Worm (Caenorhabditis elegans) whole organism, L1 larva: ENCODE measurements around the gene gas-1.
A peak's percentile ranks its signal among the peaks of the same experiment; 100 is the strongest.

Experiments
- C16A3.4 ChIP-seq: fragments of 150-350 bp; optimal IDR thresholded peaks from 2 replicates; lab custom pipeline; 2014; ENCODE audit warnings: missing biosample characterization, missing genetic modification characterization
- alr-1 ChIP-seq: fragments of 200-800 bp; sonication (Bioruptor generic); optimal IDR thresholded peaks from 2 replicates; lab custom pipeline; 2018; ENCODE audit warnings: borderline replicate concordance, mild to moderate bottlenecking, missing genetic modification characterization, missing compliant biosample characterization
- aly-2 ChIP-seq: fragments of 150-350 bp; optimal IDR thresholded peaks from 2 replicates; lab custom pipeline; 2014; ENCODE audit warnings: missing biosample characterization, missing genetic modification characterization
- ama-1 ChIP-seq: fragments of 150-350 bp; optimal IDR thresholded peaks from 2 replicates; lab custom pipeline; 2014
- ceh-63 ChIP-seq: fragments of 200-800 bp; sonication (Bioruptor generic); optimal IDR thresholded peaks from 2 replicates; lab custom pipeline; 2018; ENCODE audit warnings: mild to moderate bottlenecking, missing genetic modification characterization, missing compliant biosample characterization
- ceh-82 ChIP-seq, 3 experiments: fragments of 150-350 bp in 1 of 3; sonication (generic microtip) in 2 of 3; optimal IDR thresholded peaks; 2 replicates each; lab custom pipeline; 2014 to 2017; ENCODE audit warnings: missing biosample characterization in 3 of 3, missing genetic modification characterization in 3 of 3
- ceh-88 ChIP-seq: fragments of 200-800 bp; sonication (Bioruptor generic); IDR thresholded peaks from 2 replicates; pipeline ENCODE4 v1.3.6; 2022; ENCODE audit warnings: missing genetic modification characterization, missing compliant biosample characterization
- ceh-90 ChIP-seq: sonication (generic microtip); optimal IDR thresholded peaks from 2 replicates; lab custom pipeline; 2016; ENCODE audit warnings: missing genetic modification characterization, missing compliant biosample characterization
- ces-1 ChIP-seq: fragments of 150-350 bp; optimal IDR thresholded peaks from 2 replicates; lab custom pipeline; 2014; ENCODE audit warnings: missing biosample characterization, missing genetic modification reagents, missing genetic modification characterization
- dsc-1 ChIP-seq: sonication (generic microtip); optimal IDR thresholded peaks from 2 replicates; lab custom pipeline; 2016; ENCODE audit warnings: mild to moderate bottlenecking, missing genetic modification characterization, missing compliant biosample characterization
- efl-1 ChIP-seq, 4 experiments: fragments of 150-350 bp; optimal IDR thresholded peaks in 3 of 4; peaks in 1 of 4; 1 replicate in 1 of 4; 2 replicates in 3 of 4; lab custom pipeline; 2014; ENCODE audit warnings: missing biosample characterization in 2 of 4, missing genetic modification characterization in 2 of 4, missing genetic modification reagents in 2 of 4
- efl-3 ChIP-seq: fragments of 200-800 bp; sonication (Bioruptor generic); optimal IDR thresholded peaks from 2 replicates; lab custom pipeline; 2018; ENCODE audit warnings: mild to moderate bottlenecking, missing genetic modification characterization, missing compliant biosample characterization
- egl-27 ChIP-seq, 2 experiments: fragments of 150-350 bp in 1 of 2; sonication (generic microtip); optimal IDR thresholded peaks; 3 replicates each; lab custom pipeline; 2017 to 2018; ENCODE audit warnings: missing biosample characterization in 2 of 2, missing genetic modification characterization in 2 of 2, missing genetic modification reagents in 2 of 2
- elt-3 ChIP-seq, 6 experiments: fragments of 150-350 bp in 1 of 6; sonication (generic microtip); optimal IDR thresholded peaks; 2 replicates each; lab custom pipeline; 2017 to 2018; ENCODE audit warnings: missing biosample characterization in 6 of 6, missing genetic modification characterization in 6 of 6, inconsistent platforms in 1 of 6
- ets-5 ChIP-seq: fragments of 200-800 bp; sonication (Bioruptor generic); IDR thresholded peaks from 2 replicates; pipeline ENCODE4 v1.3.6; 2022; ENCODE audit warnings: missing genetic modification characterization, missing compliant biosample characterization
- fkh-8 ChIP-seq: sonication (generic microtip); optimal IDR thresholded peaks from 2 replicates; lab custom pipeline; 2016; ENCODE audit warnings: mild to moderate bottlenecking, missing genetic modification characterization, missing compliant biosample characterization
- fos-1 ChIP-seq: fragments of 150-350 bp; optimal IDR thresholded peaks from 2 replicates; lab custom pipeline; 2014; ENCODE audit warnings: missing biosample characterization, missing genetic modification characterization
- hlh-17 ChIP-seq: fragments of 200-800 bp; sonication (Bioruptor generic); optimal IDR thresholded peaks from 2 replicates; lab custom pipeline; 2018; ENCODE audit warnings: missing genetic modification characterization, mild to moderate bottlenecking, missing compliant biosample characterization, moderate library complexity, borderline replicate concordance
- irx-1 ChIP-seq: sonication (generic microtip); optimal IDR thresholded peaks from 2 replicates; lab custom pipeline; 2016; ENCODE audit warnings: missing genetic modification characterization, missing compliant biosample characterization
- isw-1 ChIP-seq: fragments of 200-800 bp; sonication (Bioruptor generic); IDR thresholded peaks from 2 replicates; pipeline ENCODE4 v1.3.6; 2022; ENCODE audit warnings: missing genetic modification characterization, missing compliant biosample characterization
- lin-13 ChIP-seq: fragments of 150-350 bp; optimal IDR thresholded peaks from 2 replicates; lab custom pipeline; 2014; ENCODE audit warnings: missing biosample characterization, missing genetic modification reagents, missing genetic modification characterization
- lin-14 ChIP-seq: fragments of 200-800 bp; sonication (Bioruptor generic); optimal IDR thresholded peaks from 2 replicates; lab custom pipeline; 2018; ENCODE audit warnings: mild to moderate bottlenecking, missing genetic modification characterization, moderate library complexity, missing compliant biosample characterization
- lin-15B ChIP-seq: fragments of 150-350 bp; sonication (generic microtip); optimal IDR thresholded peaks from 3 replicates; lab custom pipeline; 2014; ENCODE audit warnings: missing biosample characterization, missing genetic modification characterization
- lin-35 ChIP-seq, 2 experiments: fragments of 150-350 bp; optimal IDR thresholded peaks; 2 replicates each; lab custom pipeline; 2014; ENCODE audit warnings: missing biosample characterization in 2 of 2, missing genetic modification characterization in 2 of 2, missing genetic modification reagents in 2 of 2
- lsy-2 ChIP-seq, 2 experiments: fragments of 150-350 bp; optimal IDR thresholded peaks; 2 replicates each; lab custom pipeline; 2014; ENCODE audit warnings: missing biosample characterization in 2 of 2, missing genetic modification characterization in 2 of 2
- mdl-1 ChIP-seq, 2 experiments: fragments of 150-350 bp; optimal IDR thresholded peaks; 2 replicates each; lab custom pipeline; 2014 to 2017; ENCODE audit warnings: missing biosample characterization in 2 of 2, missing genetic modification characterization in 2 of 2, inconsistent platforms in 1 of 2
- mef-2 ChIP-seq: fragments of 150-350 bp; optimal IDR thresholded peaks from 2 replicates; lab custom pipeline; 2014; ENCODE audit warnings: missing biosample characterization, missing genetic modification characterization
- mep-1 ChIP-seq: fragments of 150-350 bp; optimal IDR thresholded peaks from 2 replicates; lab custom pipeline; 2014; ENCODE audit warnings: missing biosample characterization, missing genetic modification characterization
- nhr-19 ChIP-seq: fragments of 200-800 bp; sonication (Bioruptor generic); conservative IDR thresholded peaks from 2 replicates; pipeline ENCODE4 v1.3.6; 2022; ENCODE audit warnings: missing genetic modification characterization, missing compliant biosample characterization
- nhr-237 ChIP-seq: fragments of 150-350 bp; optimal IDR thresholded peaks from 2 replicates; lab custom pipeline; 2014; ENCODE audit warnings: missing biosample characterization, missing genetic modification characterization
- nhr-28 ChIP-seq: fragments of 150-350 bp; optimal IDR thresholded peaks from 2 replicates; lab custom pipeline; 2014; ENCODE audit warnings: missing biosample characterization, missing genetic modification characterization
- nhr-47 ChIP-seq: sonication (generic microtip); optimal IDR thresholded peaks from 2 replicates; lab custom pipeline; 2016; ENCODE audit warnings: mild to moderate bottlenecking, missing genetic modification characterization, moderate library complexity, missing compliant biosample characterization
- nhr-71 ChIP-seq: sonication (generic microtip); optimal IDR thresholded peaks from 2 replicates; lab custom pipeline; 2016; ENCODE audit warnings: mild to moderate bottlenecking, missing genetic modification characterization, moderate library complexity, missing compliant biosample characterization
- nhr-76 ChIP-seq: sonication (generic microtip); optimal IDR thresholded peaks from 2 replicates; lab custom pipeline; 2017; ENCODE audit warnings: missing biosample characterization, missing genetic modification characterization
- nhr-85 ChIP-seq: sonication (generic microtip); peaks from one replicate; lab custom pipeline; 2016; ENCODE audit warnings: missing genetic modification characterization, inconsistent platforms, missing compliant biosample characterization
- nhr-90 ChIP-seq: sonication (generic microtip); optimal IDR thresholded peaks from 2 replicates; lab custom pipeline; 2016; ENCODE audit warnings: mild to moderate bottlenecking, missing genetic modification characterization, missing compliant biosample characterization; ENCODE audit not compliant: poor library complexity
- pag-3 ChIP-seq: sonication (generic microtip); optimal IDR thresholded peaks from 2 replicates; lab custom pipeline; 2017; ENCODE audit warnings: missing genetic modification characterization, mild to moderate bottlenecking, missing compliant biosample characterization, antibody characterized with exemption, borderline replicate concordance; ENCODE audit not compliant: insufficient read depth
- rnt-1 ChIP-seq: sonication (generic microtip); optimal IDR thresholded peaks from 2 replicates; lab custom pipeline; 2016; ENCODE audit warnings: mild to moderate bottlenecking, missing genetic modification characterization, moderate library complexity, missing compliant biosample characterization
- skn-1 ChIP-seq: fragments of 150-350 bp; optimal IDR thresholded peaks from 2 replicates; lab custom pipeline; 2014; ENCODE audit warnings: missing biosample characterization, missing genetic modification characterization
- snu-23 ChIP-seq: sonication (generic microtip); optimal IDR thresholded peaks from 2 replicates; lab custom pipeline; 2016; ENCODE audit warnings: missing genetic modification characterization, missing compliant biosample characterization
- swsn-7 ChIP-seq: sonication (generic microtip); optimal IDR thresholded peaks from 2 replicates; lab custom pipeline; 2016; ENCODE audit warnings: missing genetic modification characterization, missing compliant biosample characterization
- tlp-1 ChIP-seq: fragments of 150-350 bp; optimal IDR thresholded peaks from 2 replicates; lab custom pipeline; 2014; ENCODE audit warnings: missing biosample characterization, missing genetic modification characterization
- unc-30 ChIP-seq: sonication (generic microtip); optimal IDR thresholded peaks from 2 replicates; lab custom pipeline; 2017; ENCODE audit warnings: missing biosample characterization, missing genetic modification characterization
- unc-62 ChIP-seq: fragments of 150-350 bp; optimal IDR thresholded peaks from 2 replicates; lab custom pipeline; 2014; ENCODE audit warnings: missing biosample characterization, missing genetic modification reagents, missing genetic modification characterization
- vab-15 ChIP-seq: sonication (generic microtip); optimal IDR thresholded peaks from 2 replicates; lab custom pipeline; 2017; ENCODE audit warnings: missing genotype, mild to moderate bottlenecking, missing genetic modification characterization, missing compliant biosample characterization
- xbp-1 ChIP-seq: sonication (generic microtip); optimal IDR thresholded peaks from 2 replicates; lab custom pipeline; 2016; ENCODE audit warnings: missing genetic modification characterization, missing compliant biosample characterization
- zag-1 ChIP-seq: fragments of 150-350 bp; optimal IDR thresholded peaks from 2 replicates; lab custom pipeline; 2014; ENCODE audit warnings: missing biosample characterization, missing genetic modification characterization
- zip-4 ChIP-seq: fragments of 200-800 bp; sonication (Bioruptor generic); optimal IDR thresholded peaks from 2 replicates; lab custom pipeline; 2018; ENCODE audit warnings: mild to moderate bottlenecking, missing genetic modification characterization, moderate library complexity, missing compliant biosample characterization
- ztf-4 ChIP-seq: fragments of 150-350 bp; optimal IDR thresholded peaks from 2 replicates; lab custom pipeline; 2014; ENCODE audit warnings: missing biosample characterization, missing genetic modification characterization

Gene gas-1

DNA sequence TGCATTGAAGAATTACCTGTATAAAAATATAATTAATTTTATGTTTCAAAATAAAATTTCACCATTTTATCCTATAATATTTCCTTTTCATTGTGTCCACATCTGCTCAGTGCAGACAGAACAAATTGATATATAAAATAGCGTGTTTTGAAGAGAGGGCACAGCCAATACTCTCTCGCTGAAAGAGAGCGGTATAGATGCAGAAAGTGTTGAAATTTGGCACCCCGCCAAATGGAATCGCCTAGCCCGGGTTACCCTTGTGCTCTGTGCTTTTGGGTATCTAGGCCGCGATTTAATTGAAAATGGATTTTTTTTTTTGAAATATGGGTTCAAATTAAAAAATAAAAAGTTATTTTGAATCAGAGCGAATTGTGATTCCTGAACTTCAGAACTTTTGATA lies 27.0 kb upstream of the gas-1 start:
- peak; percentile 44 for TF ChIP-seq fkh-8 (tag; lab: Kevin White, UChicago)
- no peak for TF ChIP-seq hlh-17 (GFP tag; lab: Kevin White, UChicago)
- peak in 1 of 2 experiments; percentile 21 for TF ChIP-seq efl-1 (optimal IDR thresholded peaks at IDR 0.05; lab: Kevin White, UChicago)
- TF ChIP-seq efl-1 (GFP tag; optimal IDR thresholded peaks at IDR 0.05 in 1 of 2; lab: Kevin White, UChicago): no peak
- no peak for TF ChIP-seq nhr-76 (tag; lab: Kevin White, UChicago)
- TF ChIP-seq nhr-85 (tag; lab: Kevin White, UChicago): no peak
- TF ChIP-seq skn-1 (tag; lab: Kevin White, UChicago): peak; percentile 58
- TF ChIP-seq nhr-47: peak; percentile 41
- no peak for TF ChIP-seq ama-1 (lab: Kevin White, UChicago)
- TF ChIP-seq nhr-237 (tag; lab: Kevin White, UChicago): no peak
- no peak for TF ChIP-seq ets-5 (GFP tag; lab: Robert Waterston, UW)
- TF ChIP-seq C16A3.4 (tag; lab: Kevin White, UChicago): no peak
- TF ChIP-seq vab-15: no peak
- peak; percentile 41 for TF ChIP-seq dsc-1 (tag; lab: Kevin White, UChicago)
- no peak for TF ChIP-seq ceh-88
- TF ChIP-seq lin-14 (GFP tag; lab: Kevin White, UChicago): peak; percentile 64
- no peak for TF ChIP-seq ztf-4
- peak in 1 of 2 experiments; percentile 36 for TF ChIP-seq lsy-2 (tag; optimal IDR thresholded peaks at IDR 0.05; lab: Kevin White, UChicago)
- TF ChIP-seq snu-23 (GFP tag; lab: Kevin White, UChicago): peak; percentile 16
- TF ChIP-seq unc-30 (tag; lab: Kevin White, UChicago): no peak
- peak; percentile 49 for TF ChIP-seq nhr-71 (tag; lab: Kevin White, UChicago)
- no peak for TF ChIP-seq efl-3 (GFP tag; lab: Kevin White, UChicago)
- TF ChIP-seq swsn-7 (tag; lab: Kevin White, UChicago): peak; percentile 15
- peak; percentile 29 for TF ChIP-seq mep-1 (tag; lab: Kevin White, UChicago)
- TF ChIP-seq ceh-82 (tag; optimal IDR thresholded peaks at IDR 0.05; lab: Kevin White, UChicago): peak in 2 of 3 experiments; percentile 4 to 46
- no peak for TF ChIP-seq fos-1

- TF ChIP-seq dsc-1 (tag; lab: Kevin White, UChicago) (peak; percentile 46), nhr-47 (peak; percentile 54), snu-23 (GFP tag; lab: Kevin White, UChicago) (peak; percentile 78), nhr-90 (peak; percentile 23), ceh-90 (no peak), ztf-4 (no peak), tlp-1 (no peak), mep-1 (tag; lab: Kevin White, UChicago) (peak; percentile 86), swsn-7 (tag; lab: Kevin White, UChicago) (peak; percentile 56), pag-3 (no peak), mdl-1 (tag; optimal IDR thresholded peaks at IDR 0.05; lab: Kevin White, UChicago) (peak in 1 of 2 experiments; percentile 60), ceh-82 (tag; optimal IDR thresholded peaks at IDR 0.05; lab: Kevin White, UChicago) (peak in 2 of 3 experiments; percentile 1 to 79), nhr-19 (0 out of 2 replicates have a peak, but pooled peaks have one; percentile 16), rnt-1 (tag; lab: Kevin White, UChicago) (peak; percentile 17), lsy-2 (tag; optimal IDR thresholded peaks at IDR 0.05; lab: Kevin White, UChicago) (peak; percentile 47 to 82), alr-1 (tag; lab: Kevin White, UChicago) (no peak), hlh-17 (GFP tag; lab: Kevin White, UChicago) (no peak), zag-1 (tag; lab: Kevin White, UChicago) (peak; percentile 12), xbp-1 (peak; percentile 69), lin-13 (peak; percentile 27), egl-27 (tag; optimal IDR thresholded peaks at IDR 0.05; lab: Kevin White, UChicago) (no peak), lin-35 (GFP tag; optimal IDR thresholded peaks at IDR 0.05; lab: Kevin White, UChicago) (peak; percentile 49 to 78), zip-4 (GFP tag; lab: Kevin White, UChicago) (no peak), lin-15B (peak; percentile 58), isw-1 (GFP tag; lab: Robert Waterston, UW) (no peak), ces-1 (GFP tag; lab: Kevin White, UChicago) (no peak), irx-1 (tag; lab: Kevin White, UChicago) (no peak), unc-62 (no peak), fos-1 (peak; percentile 28), nhr-71 (tag; lab: Kevin White, UChicago) (peak; percentile 67), elt-3 (tag; optimal IDR thresholded peaks at IDR 0.05; lab: Kevin White, UChicago) (peak in 2 of 6 experiments; percentile 23 to 48), C16A3.4 (tag; lab: Kevin White, UChicago) (peak; percentile 73), ceh-63 (no peak), mef-2 (no peak), aly-2 (tag; lab: Kevin White, UChicago) (no peak), nhr-28 (tag; lab: Kevin White, UChicago) (no peak)
Measured at ce11 chrX:15616443-15616842, 26.2 kb upstream of the gas-1 start, which contains the start of gene ergi-3. Gene ergi-3 (minus strand): TSS chrX:15616753.
